Fruit fly (Drosophila melanogaster) whole organism, embryonic: Measurements from ENCODE around the gene Hip14.

Experiments used
- Antp ChIP-seq: fragments of 200-800 bp; sonication (Bioruptor generic); optimal IDR thresholded peaks from 3 replicates; lab custom pipeline; 2016; ENCODE audit warnings: missing biosample characterization, missing genetic modification characterization
- Atf3 ChIP-seq: fragments of 200-800 bp; sonication (Bioruptor generic); optimal IDR thresholded peaks from 3 replicates; lab custom pipeline; 2016; ENCODE audit warnings: missing biosample characterization, missing genetic modification characterization
- BEAF-32 ChIP-seq: fragments of 200-800 bp; sonication (Bioruptor generic); optimal IDR thresholded peaks from 3 replicates; lab custom pipeline; 2017; ENCODE audit warnings: missing biosample characterization, missing genetic modification characterization, mild to moderate bottlenecking, moderate library complexity, missing genetic modification reagents
- Bgb ChIP-seq: fragments of 200-800 bp; sonication (Bioruptor generic); IDR thresholded peaks from 2 replicates; pipeline ENCODE4 v1.3.6; 2022; ENCODE audit warnings: missing biosample characterization, missing genetic modification characterization; ENCODE audit not compliant: partially characterized antibody
- C15 ChIP-seq: fragments of 200-800 bp; sonication (Bioruptor generic); IDR thresholded peaks from 3 replicates; pipeline ENCODE4 v1.3.6; 2022; ENCODE audit warnings: missing biosample characterization, missing genetic modification characterization
- CG10462 ChIP-seq: fragments of 200-800 bp; sonication (Bioruptor generic); optimal IDR thresholded peaks from 2 replicates; lab custom pipeline; 2016; ENCODE audit warnings: missing biosample characterization, missing genetic modification characterization
- CG11560 ChIP-seq: fragments of 200-800 bp; sonication (Bioruptor generic); IDR thresholded peaks from 3 replicates; pipeline ENCODE4 v1.3.6; 2022; ENCODE audit warnings: missing biosample characterization, missing genetic modification characterization
- CG11695 ChIP-seq: fragments of 200-800 bp; sonication (Bioruptor generic); IDR thresholded peaks from 3 replicates; pipeline ENCODE4 v1.3.6; 2022; ENCODE audit warnings: missing biosample characterization, missing genetic modification characterization
- CG11723 ChIP-seq: fragments of 200-800 bp; sonication (Bioruptor generic); optimal IDR thresholded peaks from 2 replicates; lab custom pipeline; 2017; ENCODE audit warnings: missing biosample characterization, mild to moderate bottlenecking, missing genetic modification characterization
- CG18599 ChIP-seq: fragments of 200-800 bp; sonication (Bioruptor generic); optimal IDR thresholded peaks from 3 replicates; lab custom pipeline; 2017; ENCODE audit warnings: missing biosample characterization, missing genetic modification characterization, mild to moderate bottlenecking, moderate library complexity, missing genetic modification reagents
- CG30403 ChIP-seq: fragments of 200-800 bp; sonication (Bioruptor generic); optimal IDR thresholded peaks from 3 replicates; lab custom pipeline; 2016; ENCODE audit warnings: missing biosample characterization, missing genetic modification characterization
- CG32532 ChIP-seq: fragments of 200-800 bp; sonication (Bioruptor generic); IDR thresholded peaks from 2 replicates; pipeline ENCODE4 v1.3.6; 2022; ENCODE audit warnings: missing biosample characterization, missing genetic modification characterization
- CG3281 ChIP-seq: fragments of 200-800 bp; sonication (Bioruptor generic); optimal IDR thresholded peaks from 3 replicates; lab custom pipeline; 2017; ENCODE audit warnings: missing biosample characterization, mild to moderate bottlenecking, missing genetic modification characterization
- CG3847 ChIP-seq: fragments of 200-800 bp; sonication (Bioruptor generic); IDR thresholded peaks from 2 replicates; pipeline ENCODE4 v1.3.6; 2022; ENCODE audit warnings: missing biosample characterization, missing genetic modification characterization
- CG4617 ChIP-seq: fragments of 200-800 bp; sonication (Bioruptor generic); optimal IDR thresholded peaks from 3 replicates; lab custom pipeline; 2016; ENCODE audit warnings: missing biosample characterization, missing genetic modification characterization, borderline replicate concordance
- CG4820 ChIP-seq: fragments of 200-800 bp; sonication (Bioruptor generic); optimal IDR thresholded peaks from 3 replicates; lab custom pipeline; 2016; ENCODE audit warnings: missing biosample characterization, missing genetic modification characterization
- CG4854 ChIP-seq: fragments of 200-800 bp; sonication (Bioruptor generic); optimal IDR thresholded peaks from 2 replicates; lab custom pipeline; 2016; ENCODE audit warnings: missing biosample characterization, missing genetic modification characterization, inconsistent platforms
- CG6175 ChIP-seq: fragments of 200-800 bp; sonication (Bioruptor generic); IDR thresholded peaks from 3 replicates; pipeline ENCODE4 v1.3.6; 2022; ENCODE audit warnings: missing biosample characterization, missing genetic modification characterization
- CG6654 ChIP-seq: fragments of 200-800 bp; sonication (Bioruptor generic); optimal IDR thresholded peaks from 2 replicates; lab custom pipeline; 2017; ENCODE audit warnings: missing biosample characterization, mild to moderate bottlenecking, missing genetic modification characterization
- CG7786 ChIP-seq: fragments of 200-800 bp; sonication (Bioruptor generic); optimal IDR thresholded peaks from 2 replicates; lab custom pipeline; 2016; ENCODE audit warnings: missing biosample characterization, missing genetic modification characterization
- Camta ChIP-seq: fragments of 200-800 bp; sonication (Bioruptor generic); optimal IDR thresholded peaks from 2 replicates; lab custom pipeline; 2016; ENCODE audit warnings: missing biosample characterization, missing genetic modification characterization
- Chrac-16 ChIP-seq: fragments of 200-800 bp; sonication (Bioruptor generic); optimal IDR thresholded peaks from 3 replicates; lab custom pipeline; 2016; ENCODE audit warnings: missing biosample characterization, missing genetic modification characterization
- CkIIα-i1 ChIP-seq: fragments of 200-800 bp; sonication (Bioruptor generic); IDR thresholded peaks from 2 replicates; pipeline ENCODE4 v1.3.6; 2022; ENCODE audit warnings: missing biosample characterization, missing genetic modification characterization
- Ets97D ChIP-seq: fragments of 200-800 bp; sonication (Bioruptor generic); optimal IDR thresholded peaks from 3 replicates; lab custom pipeline; 2016; ENCODE audit warnings: missing biosample characterization, missing genetic modification characterization
- Fer2 ChIP-seq: fragments of 200-800 bp; sonication (Bioruptor generic); optimal IDR thresholded peaks from 2 replicates; lab custom pipeline; 2018; ENCODE audit warnings: missing biosample characterization, mild to moderate bottlenecking, missing genetic modification characterization, moderate library complexity
- MTF-1 ChIP-seq: fragments of 200-800 bp; sonication (Bioruptor generic); optimal IDR thresholded peaks from 2 replicates; lab custom pipeline; 2018; ENCODE audit warnings: missing biosample characterization, mild to moderate bottlenecking, missing genetic modification characterization, borderline replicate concordance
- NC2α ChIP-seq: fragments of 200-800 bp; sonication (Bioruptor generic); optimal IDR thresholded peaks from 2 replicates; lab custom pipeline; 2016; ENCODE audit warnings: missing biosample characterization, missing genetic modification characterization
- NFAT ChIP-seq: fragments of 200-800 bp; sonication (Bioruptor generic); IDR thresholded peaks from 2 replicates; pipeline ENCODE4 v1.3.6; 2022; ENCODE audit warnings: missing biosample characterization, missing genetic modification characterization
- NfI ChIP-seq: fragments of 200-800 bp; sonication (Bioruptor generic); optimal IDR thresholded peaks from 3 replicates; lab custom pipeline; 2018; ENCODE audit warnings: missing biosample characterization, mild to moderate bottlenecking, missing genetic modification characterization, moderate library complexity
- Pdp1 ChIP-seq, 2 experiments: fragments of 200-800 bp; sonication (Bioruptor generic); optimal IDR thresholded peaks; 3 replicates each; lab custom pipeline; 2016; ENCODE audit warnings: missing biosample characterization in 2 of 2, missing genetic modification characterization in 2 of 2, mild to moderate bottlenecking in 1 of 2, moderate library complexity in 1 of 2
- Ssrp ChIP-seq: fragments of 200-800 bp; sonication (Bioruptor generic); optimal IDR thresholded peaks from 2 replicates; lab custom pipeline; 2018; ENCODE audit warnings: missing biosample characterization, mild to moderate bottlenecking, missing genetic modification characterization, moderate library complexity
- YL-1 ChIP-seq: fragments of 200-800 bp; sonication (Bioruptor generic); optimal IDR thresholded peaks from 3 replicates; lab custom pipeline; 2017; ENCODE audit warnings: missing biosample characterization, mild to moderate bottlenecking, missing genetic modification characterization
- abd-A ChIP-seq: fragments of 200-800 bp; sonication (Bioruptor generic); optimal IDR thresholded peaks from 3 replicates; lab custom pipeline; 2019; ENCODE audit warnings: missing biosample characterization, mild to moderate bottlenecking, missing genetic modification characterization, moderate library complexity
- aop ChIP-seq: fragments of 200-800 bp; sonication (Bioruptor generic); IDR thresholded peaks from 2 replicates; pipeline ENCODE4 v1.3.6; 2022; ENCODE audit warnings: missing biosample characterization, missing genetic modification characterization
- fd64A ChIP-seq: fragments of 200-800 bp; sonication (Bioruptor generic); optimal IDR thresholded peaks from 3 replicates; lab custom pipeline; 2018; ENCODE audit warnings: missing biosample characterization, mild to moderate bottlenecking, missing genetic modification characterization
- her ChIP-seq: fragments of 200-800 bp; sonication (Bioruptor generic); optimal IDR thresholded peaks from 2 replicates; lab custom pipeline; 2016; ENCODE audit warnings: missing biosample characterization, missing genetic modification characterization
- ind ChIP-seq: fragments of 200-800 bp; sonication (Bioruptor generic); optimal IDR thresholded peaks from 3 replicates; lab custom pipeline; 2016; ENCODE audit warnings: missing biosample characterization, missing genetic modification characterization
- inv ChIP-seq: fragments of 200-800 bp; sonication (Bioruptor generic); IDR thresholded peaks from 2 replicates; pipeline ENCODE4 v1.3.6; 2022; ENCODE audit warnings: missing biosample characterization, missing genetic modification characterization; ENCODE audit not compliant: partially characterized antibody
- klu ChIP-seq: fragments of 200-800 bp; sonication (Bioruptor generic); IDR thresholded peaks from 2 replicates; pipeline ENCODE4 v1.3.6; 2022; ENCODE audit warnings: missing biosample characterization, missing genetic modification characterization
- mam ChIP-seq: fragments of 200-800 bp; sonication (Bioruptor generic); optimal IDR thresholded peaks from 3 replicates; lab custom pipeline; 2016; ENCODE audit warnings: missing biosample characterization, missing genetic modification characterization
- nom ChIP-seq: fragments of 200-800 bp; sonication (Bioruptor generic); optimal IDR thresholded peaks from 2 replicates; lab custom pipeline; 2017; ENCODE audit warnings: missing biosample characterization, missing genetic modification characterization, mild to moderate bottlenecking, moderate library complexity, missing genetic modification reagents
- pfk ChIP-seq: fragments of 200-800 bp; sonication (Bioruptor generic); optimal IDR thresholded peaks from 2 replicates; lab custom pipeline; 2018; ENCODE audit warnings: missing biosample characterization, mild to moderate bottlenecking, missing genetic modification characterization, moderate library complexity
- pum ChIP-seq: fragments of 200-800 bp; sonication (Bioruptor generic); optimal IDR thresholded peaks from 2 replicates; lab custom pipeline; 2016; ENCODE audit warnings: missing biosample characterization, missing genetic modification characterization
- row ChIP-seq: fragments of 200-800 bp; sonication (Bioruptor generic); IDR thresholded peaks from 3 replicates; pipeline ENCODE4 v1.3.6; 2022; ENCODE audit warnings: missing biosample characterization, missing genetic modification characterization
- sc ChIP-seq, 3 experiments: fragments of >200 bp in 2 of 3; fragments of 200-800 bp in 1 of 3; sonication (Bioruptor generic) in 1 of 3; optimal IDR thresholded peaks; 2 replicates in 2 of 3; 3 replicates in 1 of 3; lab custom pipeline; 2017; ENCODE audit warnings: mild to moderate bottlenecking in 1 of 3, missing biosample characterization in 1 of 3, missing genetic modification characterization in 1 of 3, missing genetic modification reagents in 1 of 3
- slp2 ChIP-seq: fragments of 200-800 bp; sonication (Bioruptor generic); optimal IDR thresholded peaks from 2 replicates; lab custom pipeline; 2016; ENCODE audit warnings: missing biosample characterization, missing genetic modification characterization
- tx ChIP-seq: fragments of 200-800 bp; sonication (Bioruptor generic); optimal IDR thresholded peaks from 2 replicates; lab custom pipeline; 2016; ENCODE audit warnings: missing biosample characterization, missing genetic modification characterization
- zfh1 ChIP-seq: fragments of 200-800 bp; sonication (Bioruptor generic); IDR thresholded peaks from 3 replicates; pipeline ENCODE4 v1.3.6; 2022; ENCODE audit warnings: missing biosample characterization, missing genetic modification characterization

The Hip14 gene

DNA sequence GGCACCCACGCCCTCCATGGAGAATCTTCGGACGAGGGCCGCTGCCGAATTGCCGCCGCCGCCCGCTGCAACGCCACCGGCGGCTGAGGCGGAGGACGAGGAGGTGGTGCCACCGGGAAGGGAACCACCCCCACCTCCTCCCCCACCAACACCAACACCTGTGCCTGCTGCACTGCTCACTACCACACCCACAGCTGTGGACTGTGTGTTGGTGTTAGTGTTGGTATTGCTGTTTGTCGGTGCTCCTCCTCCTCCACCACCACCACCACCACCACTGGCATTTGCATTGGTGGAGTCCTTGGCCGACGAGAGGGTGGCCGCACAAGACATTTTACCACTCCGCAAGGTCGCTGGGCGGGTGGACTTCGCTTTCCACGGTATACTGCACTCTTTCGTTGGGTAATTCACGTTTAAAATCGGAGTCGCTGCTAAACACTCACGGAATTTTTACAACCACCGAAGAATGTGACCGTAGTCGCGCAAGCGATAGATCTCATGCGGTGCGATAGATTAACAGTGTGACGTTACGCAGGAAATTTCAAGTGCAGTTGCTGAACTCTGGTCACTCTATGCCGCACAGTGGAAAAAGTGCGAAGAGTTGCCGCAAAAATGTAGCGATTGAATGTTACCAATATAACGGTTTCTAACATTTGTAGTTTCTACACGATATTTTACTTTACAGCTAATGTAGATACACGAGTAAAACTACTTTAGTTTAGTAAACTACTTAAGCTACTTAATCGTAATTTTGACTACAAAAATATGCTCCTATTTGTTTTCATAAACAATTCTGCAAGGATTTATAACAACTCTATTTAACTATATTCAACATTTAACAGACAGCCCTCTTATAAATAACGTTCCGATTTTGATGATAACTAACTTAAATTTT, 23.5 kb downstream of the Hip14 start, which contains the start of gene mib1 (continued):
- no peak for TF ChIP-seq CG3281 (GFP tag; lab: Kevin White, UChicago)
- TF ChIP-seq YL-1 = peak; percentile 91
- TF ChIP-seq pum (GFP tag; lab: Kevin White, UChicago) = no peak
- no peak for TF ChIP-seq slp2
- TF ChIP-seq Antp = no peak
- TF ChIP-seq CkIIα-i1 = no peak
- TF ChIP-seq CG4854 (GFP tag; lab: Kevin White, UChicago) = peak; percentile 18
- TF ChIP-seq CG11723 (GFP tag; lab: Kevin White, UChicago) = no peak
- TF ChIP-seq Chrac-16 = no peak
- peak; percentile 88 for TF ChIP-seq Ets97D (GFP tag; lab: Kevin White, UChicago)
- TF ChIP-seq ind (GFP tag; lab: Kevin White, UChicago) = no peak
- peak; percentile 42 for TF ChIP-seq CG10462
- TF ChIP-seq CG11560 (tag; lab: Robert Waterston, UW) = no peak
- peak; percentile 76 for TF ChIP-seq nom (GFP tag; lab: Kevin White, UChicago)
- no peak for TF ChIP-seq tx (GFP tag; lab: Kevin White, UChicago)
- TF ChIP-seq CG7786 = peak; percentile 26
- TF ChIP-seq inv = peak; percentile 79
- no peak for TF ChIP-seq sc (optimal IDR thresholded peaks at IDR 0.05; lab: Kevin White, UChicago)
- no peak for TF ChIP-seq sc (GFP tag; optimal IDR thresholded peaks at IDR 0.05; lab: Kevin White, UChicago)
- TF ChIP-seq Bgb (GFP tag; lab: Robert Waterston, UW) = peak; percentile 95
- no peak for TF ChIP-seq Atf3
- TF ChIP-seq CG11695 = no peak; the same call in 2 of the 3 replicates
- peak; percentile 89 for TF ChIP-seq CG3847 (GFP tag; lab: Robert Waterston, UW)
- TF ChIP-seq CG32532 (GFP tag; lab: Robert Waterston, UW) = peak; percentile 57
- peak; percentile 5 for TF ChIP-seq CG4820
- TF ChIP-seq Ssrp (tag; lab: Kevin White, UChicago) = no peak
- TF ChIP-seq CG6654 = no peak
- peak; percentile 6 for TF ChIP-seq her (GFP tag; lab: Kevin White, UChicago)
- no peak for TF ChIP-seq NC2α (GFP tag; lab: Kevin White, UChicago)
- peak; percentile 80 for TF ChIP-seq abd-A (tag; lab: Kevin White, UChicago)
- TF ChIP-seq Camta = no peak
- TF ChIP-seq zfh1 (GFP tag; lab: Robert Waterston, UW) = peak; percentile 35; the same call in 2 of the 3 replicates
- peak; percentile 75 for TF ChIP-seq CG4617 (GFP tag; lab: Kevin White, UChicago)
- TF ChIP-seq klu (GFP tag; lab: Robert Waterston, UW) = peak; percentile 25; the same call in 1 of the 2 replicates
- peak; percentile 90 for TF ChIP-seq row
- TF ChIP-seq CG18599 = peak; percentile 23
- no peak for TF ChIP-seq CG6175 (GFP tag; lab: Robert Waterston, UW)
- TF ChIP-seq CG30403 (GFP tag; lab: Kevin White, UChicago) = peak; percentile 5
- TF ChIP-seq BEAF-32 (GFP tag; lab: Kevin White, UChicago) = peak; percentile 92
- TF ChIP-seq NfI (GFP tag; lab: Kevin White, UChicago) = peak; percentile 53
- TF ChIP-seq Pdp1 (GFP tag; optimal IDR thresholded peaks at IDR 0.05; lab: Kevin White, UChicago) = peak in 1 of 2 experiments; percentile 76
- TF ChIP-seq C15 (GFP tag; lab: Robert Waterston, UW) = no peak
- TF ChIP-seq NFAT = peak; percentile 75
- no peak for TF ChIP-seq aop
- TF ChIP-seq fd64A (GFP tag; lab: Kevin White, UChicago) = no peak
- TF ChIP-seq pfk = no peak
- no peak for TF ChIP-seq MTF-1
- TF ChIP-seq Fer2 (tag; lab: Kevin White, UChicago) = no peak
- no peak for TF ChIP-seq mam (GFP tag; lab: Kevin White, UChicago)
